Worm (Caenorhabditis elegans) whole organism, L4/young adult: ENCODE results near the gene C10B5.1.

Experiments
- W03F9.2 ChIP-seq: fragments of 150-350 bp; optimal IDR thresholded peaks from 2 replicates; lab custom pipeline; 2014; ENCODE audit warnings: missing biosample characterization, missing genetic modification characterization
- dao-5 ChIP-seq: sonication (generic microtip); optimal IDR thresholded peaks from 2 replicates; lab custom pipeline; 2016; ENCODE audit warnings: missing genotype, missing genetic modification characterization, moderate library complexity, missing compliant biosample characterization
- him-1 ChIP-seq: sonication (generic microtip); optimal IDR thresholded peaks from 2 replicates; lab custom pipeline; 2016; ENCODE audit warnings: missing genotype, missing genetic modification reagents, missing genetic modification characterization, missing compliant biosample characterization

- no peak for TF ChIP-seq him-1 (tag; lab: Kevin White, UChicago)
- no peak for TF ChIP-seq W03F9.2 (tag; lab: Kevin White, UChicago)
- TF ChIP-seq dao-5 = no peak
Measured at ce11 chrV:8610633-8611404, 29.8 kb downstream of the C10B5.1 start, which contains the start of gene fip-4.
